Fruit fly (Drosophila melanogaster) whole organism, embryonic: ENCODE data around the gene CG34180.

Source experiments
- ATbp ChIP-seq: fragments of 200-800 bp; sonication (Bioruptor generic); optimal IDR thresholded peaks from 2 replicates; lab custom pipeline; 2017; ENCODE audit warnings: missing biosample characterization, mild to moderate bottlenecking, missing genetic modification characterization, missing genetic modification reagents
- B-H1 ChIP-seq: fragments of 200-800 bp; sonication (Bioruptor generic); IDR thresholded peaks from 3 replicates; pipeline ENCODE4 v1.3.6; 2022; ENCODE audit warnings: missing biosample characterization, missing genetic modification characterization
- C15 ChIP-seq: fragments of 200-800 bp; sonication (Bioruptor generic); IDR thresholded peaks from 3 replicates; pipeline ENCODE4 v1.3.6; 2022; ENCODE audit warnings: missing biosample characterization, missing genetic modification characterization
- CG10979 ChIP-seq: fragments of 200-800 bp; sonication (Bioruptor generic); optimal IDR thresholded peaks from 2 replicates; lab custom pipeline; 2018; ENCODE audit warnings: missing biosample characterization, mild to moderate bottlenecking, missing genetic modification characterization, moderate library complexity
- CG12769 ChIP-seq: fragments of 200-800 bp; sonication (Bioruptor generic); optimal IDR thresholded peaks from 2 replicates; lab custom pipeline; 2019; ENCODE audit warnings: missing biosample characterization, mild to moderate bottlenecking, missing genetic modification characterization, moderate library complexity
- CG14441 ChIP-seq: fragments of 200-800 bp; sonication (Bioruptor generic); IDR thresholded peaks from 2 replicates; pipeline ENCODE4 v1.3.6; 2022; ENCODE audit warnings: missing biosample characterization, missing genetic modification characterization
- CG15601 ChIP-seq: fragments of 200-800 bp; sonication (Bioruptor generic); optimal IDR thresholded peaks from 3 replicates; lab custom pipeline; 2019; ENCODE audit warnings: missing biosample characterization, mild to moderate bottlenecking, missing genetic modification characterization, moderate library complexity
- CG17328 ChIP-seq: fragments of 200-800 bp; sonication (Bioruptor generic); IDR thresholded peaks from 2 replicates; pipeline ENCODE4 v1.3.6; 2022; ENCODE audit warnings: missing biosample characterization, missing genetic modification characterization
- CG17829 ChIP-seq: fragments of 200-800 bp; optimal IDR thresholded peaks from 2 replicates; lab custom pipeline; 2019; ENCODE audit warnings: missing biosample characterization, mild to moderate bottlenecking, missing genetic modification characterization, moderate library complexity
- CG17912 ChIP-seq: fragments of 200-800 bp; sonication (Bioruptor generic); optimal IDR thresholded peaks from 2 replicates; lab custom pipeline; 2018; ENCODE audit warnings: missing biosample characterization, mild to moderate bottlenecking, missing genetic modification characterization
- CG18011 ChIP-seq: fragments of 200-800 bp; sonication (Bioruptor generic); optimal IDR thresholded peaks from 2 replicates; lab custom pipeline; 2017; ENCODE audit warnings: missing biosample characterization, missing genetic modification characterization, mild to moderate bottlenecking, moderate library complexity, missing genotype
- CG2116 ChIP-seq: fragments of 200-800 bp; sonication (Bioruptor generic); optimal IDR thresholded peaks from 3 replicates; lab custom pipeline; 2018; ENCODE audit warnings: missing biosample characterization, mild to moderate bottlenecking, missing genetic modification characterization
- CG2199 ChIP-seq: fragments of 200-800 bp; sonication (Bioruptor generic); IDR thresholded peaks from 3 replicates; pipeline ENCODE4 v1.3.6; 2022; ENCODE audit warnings: missing biosample characterization, missing genetic modification characterization
- CG32532 ChIP-seq: fragments of 200-800 bp; sonication (Bioruptor generic); IDR thresholded peaks from 2 replicates; pipeline ENCODE4 v1.3.6; 2022; ENCODE audit warnings: missing biosample characterization, missing genetic modification characterization
- CG3281 ChIP-seq: fragments of 200-800 bp; sonication (Bioruptor generic); optimal IDR thresholded peaks from 3 replicates; lab custom pipeline; 2017; ENCODE audit warnings: missing biosample characterization, mild to moderate bottlenecking, missing genetic modification characterization
- CG8765 ChIP-seq: fragments of 200-800 bp; sonication (Bioruptor generic); IDR thresholded peaks from 2 replicates; pipeline ENCODE4 v1.3.6; 2022; ENCODE audit warnings: missing biosample characterization, missing genetic modification characterization
- CHES-1-like ChIP-seq: fragments of 200-800 bp; sonication (Bioruptor generic); optimal IDR thresholded peaks from 2 replicates; lab custom pipeline; 2016; ENCODE audit warnings: missing biosample characterization, missing genetic modification characterization
- D19B ChIP-seq: fragments of 200-800 bp; sonication (Bioruptor generic); optimal IDR thresholded peaks from 2 replicates; lab custom pipeline; 2017; ENCODE audit warnings: missing biosample characterization, mild to moderate bottlenecking, missing genetic modification characterization
- HLH3B ChIP-seq: fragments of 200-800 bp; sonication (Bioruptor generic); IDR thresholded peaks from 2 replicates; pipeline ENCODE4 v1.3.6; 2022; ENCODE audit warnings: missing biosample characterization, missing genetic modification characterization
- Hmx ChIP-seq: fragments of 200-800 bp; sonication (Bioruptor generic); optimal IDR thresholded peaks from 2 replicates; lab custom pipeline; 2016; ENCODE audit warnings: missing biosample characterization, missing genetic modification characterization
- Hr78 ChIP-seq, 2 experiments: fragments of 200-800 bp in 1 of 2; fragments of >200 bp in 1 of 2; sonication (Bioruptor generic) in 1 of 2; optimal IDR thresholded peaks; 2 replicates each; lab custom pipeline; 2017 to 2019; ENCODE audit warnings: missing biosample characterization in 2 of 2, missing genetic modification characterization in 2 of 2, mild to moderate bottlenecking in 1 of 2, moderate library complexity in 1 of 2
- Jarid2 ChIP-seq: fragments of 200-800 bp; sonication (Bioruptor generic); optimal IDR thresholded peaks from 3 replicates; lab custom pipeline; 2017; ENCODE audit warnings: mild to moderate bottlenecking, missing biosample characterization, missing genetic modification reagents, missing genetic modification characterization
- NFAT ChIP-seq: fragments of 200-800 bp; sonication (Bioruptor generic); IDR thresholded peaks from 2 replicates; pipeline ENCODE4 v1.3.6; 2022; ENCODE audit warnings: missing biosample characterization, missing genetic modification characterization
- Nf-YC ChIP-seq: fragments of 200-800 bp; optimal IDR thresholded peaks from 3 replicates; lab custom pipeline; 2019; ENCODE audit warnings: missing biosample characterization, mild to moderate bottlenecking, missing genetic modification characterization, moderate library complexity
- NfI ChIP-seq: fragments of 200-800 bp; sonication (Bioruptor generic); optimal IDR thresholded peaks from 3 replicates; lab custom pipeline; 2018; ENCODE audit warnings: missing biosample characterization, mild to moderate bottlenecking, missing genetic modification characterization, moderate library complexity
- PHDP ChIP-seq: fragments of 200-800 bp; sonication (Bioruptor generic); optimal IDR thresholded peaks from 3 replicates; lab custom pipeline; 2018; ENCODE audit warnings: missing biosample characterization, mild to moderate bottlenecking, missing genetic modification characterization, moderate library complexity
- Poxn ChIP-seq: fragments of 200-800 bp; sonication (Bioruptor generic); IDR thresholded peaks from 2 replicates; pipeline ENCODE4 v1.3.6; 2022; ENCODE audit warnings: missing biosample characterization, missing genetic modification characterization
- Rx ChIP-seq: fragments of 200-800 bp; sonication (Bioruptor generic); IDR thresholded peaks from 2 replicates; pipeline ENCODE4 v1.3.6; 2022; ENCODE audit warnings: missing biosample characterization, missing genetic modification characterization
- Scr ChIP-seq: fragments of 200-800 bp; sonication (Bioruptor generic); IDR thresholded peaks from 2 replicates; pipeline ENCODE4 v1.3.6; 2022; ENCODE audit warnings: missing biosample characterization, missing genetic modification characterization; ENCODE audit not compliant: partially characterized antibody
- Sin3A ChIP-seq: fragments of >200 bp; optimal IDR thresholded peaks from 2 replicates; lab custom pipeline; 2018
- Stat92E ChIP-seq, 3 experiments: fragments of >200 bp in 2 of 3; fragments of 200-800 bp in 1 of 3; sonication (Bioruptor generic) in 1 of 3; optimal IDR thresholded peaks; 2 replicates each; lab custom pipeline; 2017 to 2019; ENCODE audit warnings: missing biosample characterization in 3 of 3, missing genetic modification characterization in 3 of 3, mild to moderate bottlenecking in 1 of 3, moderate library complexity in 1 of 3
- abd-A ChIP-seq: fragments of 200-800 bp; sonication (Bioruptor generic); optimal IDR thresholded peaks from 3 replicates; lab custom pipeline; 2019; ENCODE audit warnings: missing biosample characterization, mild to moderate bottlenecking, missing genetic modification characterization, moderate library complexity
- aop ChIP-seq: fragments of 200-800 bp; sonication (Bioruptor generic); IDR thresholded peaks from 2 replicates; pipeline ENCODE4 v1.3.6; 2022; ENCODE audit warnings: missing biosample characterization, missing genetic modification characterization
- ato ChIP-seq: fragments of 200-800 bp; sonication (Bioruptor generic); IDR thresholded peaks from 2 replicates; pipeline ENCODE4 v1.3.6; 2022; ENCODE audit warnings: missing biosample characterization, missing genetic modification characterization; ENCODE audit not compliant: partially characterized antibody
- bowl ChIP-seq: fragments of 200-800 bp; sonication (Bioruptor generic); IDR thresholded peaks from 2 replicates; pipeline ENCODE4 v1.3.6; 2022; ENCODE audit warnings: missing biosample characterization, missing genetic modification characterization
- caup ChIP-seq: fragments of 200-800 bp; sonication (Bioruptor generic); optimal IDR thresholded peaks from 3 replicates; lab custom pipeline; 2017; ENCODE audit warnings: missing biosample characterization, mild to moderate bottlenecking, missing genetic modification characterization, moderate library complexity; ENCODE audit not compliant: severe bottlenecking
- crp ChIP-seq, 2 experiments: fragments of 200-800 bp; sonication (Bioruptor generic); optimal IDR thresholded peaks; 2 replicates in 1 of 2; 3 replicates in 1 of 2; lab custom pipeline; 2017; ENCODE audit warnings: missing biosample characterization in 2 of 2, missing genetic modification characterization in 2 of 2, mild to moderate bottlenecking in 1 of 2, moderate library complexity in 1 of 2
- eyg ChIP-seq: fragments of 200-800 bp; sonication (Bioruptor generic); optimal IDR thresholded peaks from 3 replicates; lab custom pipeline; 2016; ENCODE audit warnings: missing biosample characterization, missing genetic modification characterization
- fd64A ChIP-seq: fragments of 200-800 bp; sonication (Bioruptor generic); optimal IDR thresholded peaks from 3 replicates; lab custom pipeline; 2018; ENCODE audit warnings: missing biosample characterization, mild to moderate bottlenecking, missing genetic modification characterization
- fru ChIP-seq: fragments of >200 bp; optimal IDR thresholded peaks from 2 replicates; lab custom pipeline; 2017
- ftz-f1 ChIP-seq: fragments of 200-800 bp; sonication (Bioruptor generic); optimal IDR thresholded peaks from 2 replicates; lab custom pipeline; 2016; ENCODE audit warnings: missing biosample characterization, missing genetic modification characterization
- gce ChIP-seq: fragments of 200-800 bp; sonication (Bioruptor generic); IDR thresholded peaks from 3 replicates; pipeline ENCODE4 v1.3.6; 2022; ENCODE audit warnings: missing biosample characterization, missing genetic modification characterization
- gcm ChIP-seq: fragments of 200-800 bp; sonication (Bioruptor generic); optimal IDR thresholded peaks from 2 replicates; lab custom pipeline; 2019; ENCODE audit warnings: missing biosample characterization, mild to moderate bottlenecking, missing genetic modification characterization, moderate library complexity
- hbn ChIP-seq: fragments of 200-800 bp; sonication (Bioruptor generic); IDR thresholded peaks from 2 replicates; pipeline ENCODE4 v1.3.6; 2022; ENCODE audit warnings: missing biosample characterization, missing genetic modification characterization; ENCODE audit not compliant: partially characterized antibody
- inv ChIP-seq: fragments of 200-800 bp; sonication (Bioruptor generic); IDR thresholded peaks from 2 replicates; pipeline ENCODE4 v1.3.6; 2022; ENCODE audit warnings: missing biosample characterization, missing genetic modification characterization; ENCODE audit not compliant: partially characterized antibody
- knrl ChIP-seq: fragments of 200-800 bp; sonication (Bioruptor generic); IDR thresholded peaks from 3 replicates; pipeline ENCODE4 v1.3.6; 2022; ENCODE audit warnings: missing biosample characterization, missing genetic modification characterization; ENCODE audit not compliant: partially characterized antibody
- lilli ChIP-seq: fragments of 200-800 bp; sonication (Bioruptor generic); optimal IDR thresholded peaks from 3 replicates; lab custom pipeline; 2016; ENCODE audit warnings: missing biosample characterization, missing genetic modification characterization
- sd ChIP-seq: fragments of 200-800 bp; sonication (Bioruptor generic); optimal IDR thresholded peaks from 3 replicates; lab custom pipeline; 2018; ENCODE audit warnings: missing biosample characterization, mild to moderate bottlenecking, missing genetic modification characterization, moderate library complexity
- so ChIP-seq: fragments of 200-800 bp; sonication (Bioruptor generic); IDR thresholded peaks from 3 replicates; pipeline ENCODE4 v1.3.6; 2022; ENCODE audit warnings: missing biosample characterization, missing genetic modification characterization
- tna ChIP-seq: fragments of 200-800 bp; sonication (Bioruptor generic); IDR thresholded peaks from 2 replicates; pipeline ENCODE4 v1.3.6; 2022; ENCODE audit warnings: missing biosample characterization, missing genetic modification characterization; ENCODE audit not compliant: partially characterized antibody
- tx ChIP-seq: fragments of 200-800 bp; sonication (Bioruptor generic); optimal IDR thresholded peaks from 2 replicates; lab custom pipeline; 2016; ENCODE audit warnings: missing biosample characterization, missing genetic modification characterization

The CG34180 gene

DNA sequence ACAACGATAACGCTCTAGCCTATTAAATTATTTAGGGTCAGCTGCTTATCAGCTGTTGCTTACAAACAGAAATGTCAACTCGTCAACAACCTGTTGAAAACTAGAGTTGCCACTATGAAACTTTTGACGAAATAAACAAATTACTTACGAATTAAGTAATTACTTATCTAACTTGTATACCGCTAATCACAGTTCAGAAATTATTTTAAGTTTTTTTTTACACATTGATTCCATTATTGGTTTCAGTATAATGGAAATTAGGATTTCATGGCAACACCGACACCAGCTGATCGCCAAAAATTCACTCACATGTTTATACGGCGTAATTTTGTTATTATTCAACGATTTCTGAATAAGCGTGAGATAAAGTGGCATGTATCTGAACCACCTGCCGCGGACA, 22.5 kb upstream of the CG34180 start, which contains the start of the genes CG9117 and CG31643 (continued):
- TF ChIP-seq gcm (GFP tag; lab: Kevin White, UChicago) (no peak), CG8765 (GFP tag; lab: Robert Waterston, UW) (no peak), CG2116 (peak; percentile 57), crp (GFP tag; optimal IDR thresholded peaks at IDR 0.05; lab: Kevin White, UChicago) (peak; percentile 98 to 100), CG14441 (GFP tag; lab: Robert Waterston, UW) (peak; percentile 29; the same call in 1 of the 2 replicates), CG12769 (tag; lab: Kevin White, UChicago) (no peak), Sin3A (lab: Kevin White, UChicago) (peak; percentile 18), inv (GFP tag; lab: Robert Waterston, UW) (no peak), aop (GFP tag; lab: Robert Waterston, UW) (no peak), D19B (GFP tag; lab: Kevin White, UChicago) (no peak), Nf-YC (no peak), CG3281 (no peak), CG32532 (GFP tag; lab: Robert Waterston, UW) (peak; percentile 52), tna (GFP tag; lab: Robert Waterston, UW) (no peak), Rx (GFP tag; lab: Robert Waterston, UW) (no peak), CG18011 (no peak), eyg (GFP tag; lab: Kevin White, UChicago) (peak; percentile 42), tx (peak; percentile 58), gce (GFP tag; lab: Robert Waterston, UW) (no peak), CG17912 (GFP tag; lab: Kevin White, UChicago) (peak; percentile 12), Jarid2 (GFP tag; lab: Kevin White, UChicago) (no peak), knrl (GFP tag; lab: Robert Waterston, UW) (no peak), NFAT (GFP tag; lab: Robert Waterston, UW) (no peak), ATbp (GFP tag; lab: Kevin White, UChicago) (no peak), CG2199 (GFP tag; lab: Robert Waterston, UW) (no peak), Poxn (GFP tag; lab: Robert Waterston, UW) (no peak), HLH3B (no peak), C15 (GFP tag; lab: Robert Waterston, UW) (no peak), so (no peak), Scr (peak; percentile 21; the same call in 1 of the 2 replicates), PHDP (tag; lab: Kevin White, UChicago) (peak; percentile 66), CG10979 (tag; lab: Kevin White, UChicago) (peak; percentile 25), CG17328 (GFP tag; lab: Robert Waterston, UW) (peak; percentile 31; the same call in 1 of the 2 replicates), fru (lab: Kevin White, UChicago) (no peak), NfI (GFP tag; lab: Kevin White, UChicago) (peak; percentile 63), sd (no peak), B-H1 (GFP tag; lab: Robert Waterston, UW) (no peak), CG15601 (peak; percentile 69), ato (GFP tag; lab: Robert Waterston, UW) (no peak), lilli (GFP tag; lab: Kevin White, UChicago) (peak; percentile 82), ftz-f1 (GFP tag; lab: Kevin White, UChicago) (no peak), Hr78 (GFP tag; optimal IDR thresholded peaks at IDR 0.05; lab: Kevin White, UChicago) (no peak), CG17829 (tag; lab: Kevin White, UChicago) (peak; percentile 20), fd64A (no peak), Stat92E (GFP tag; optimal IDR thresholded peaks at IDR 0.05; lab: Kevin White, UChicago) (no peak), caup (GFP tag; lab: Kevin White, UChicago) (no peak), bowl (GFP tag; lab: Robert Waterston, UW) (no peak), hbn (GFP tag; lab: Robert Waterston, UW) (peak; percentile 34; the same call in 1 of the 2 replicates), Hmx (no peak), CHES-1-like (GFP tag; lab: Kevin White, UChicago) (peak; percentile 70), abd-A (tag; lab: Kevin White, UChicago) (no peak)
